Fruit fly (Drosophila melanogaster): ENCODE results near the gene CG15317.

CG15317 gene

dm6 chrX:9600083-9600817 lies 43.9 kb upstream of the CG15317 start (continued):
- no peak for TF ChIP-seq pfk (GFP tag; optimal IDR thresholded peaks at IDR 0.05)
- TF ChIP-seq stwl (tag; optimal IDR thresholded peaks at IDR 0.05), result no peak
- TF ChIP-seq CG9215 (GFP tag; IDR thresholded peaks at IDR 0.05), result peak; percentile 63
- TF ChIP-seq da (GFP tag; optimal IDR thresholded peaks at IDR 0.05), result peak; percentile 52
- peak; percentile 53 for TF ChIP-seq CG1603 (tag; optimal IDR thresholded peaks at IDR 0.05)
- TF ChIP-seq bbx (GFP tag; IDR thresholded peaks at IDR 0.05; ENCODE audit: partially characterized antibody), result no peak
- peak; percentile 97 for TF ChIP-seq Ets65A (GFP tag)
- peak; percentile 60 for TF ChIP-seq CG34376 (GFP tag; optimal IDR thresholded peaks at IDR 0.05)
- peak; percentile 67 for TF ChIP-seq repo (GFP tag; optimal IDR thresholded peaks at IDR 0.05)
- TF ChIP-seq Hey (tag; optimal IDR thresholded peaks at IDR 0.05), result peak; percentile 36
- TF ChIP-seq CG8388 (GFP tag; optimal IDR thresholded peaks at IDR 0.05), result peak; percentile 66
- TF ChIP-seq GATAe (GFP tag; conservative IDR thresholded peaks at IDR 0.05), result no peak
- TF ChIP-seq Dbx (GFP tag; IDR thresholded peaks at IDR 0.05), result peak; percentile 72; the same call in 2 of the 3 replicates
- no peak for TF ChIP-seq Sox100B (GFP tag; optimal IDR thresholded peaks at IDR 0.05)
- 0 out of 2 replicates have a peak, but pooled peaks have one; percentile 11 for TF ChIP-seq Doc2 (GFP tag; IDR thresholded peaks at IDR 0.05)
- TF ChIP-seq CG3163 (GFP tag; optimal IDR thresholded peaks at IDR 0.05), result peak; percentile 58
- TF ChIP-seq CG10462 (GFP tag; optimal IDR thresholded peaks at IDR 0.05), result peak; percentile 50
- no peak for TF ChIP-seq CG15073 (GFP tag; optimal IDR thresholded peaks at IDR 0.05)
- TF ChIP-seq B-H2 (GFP tag; optimal IDR thresholded peaks at IDR 0.05), result no peak
- no peak for TF ChIP-seq CG7271 (tag; optimal IDR thresholded peaks at IDR 0.05)
- peak; percentile 32 for TF ChIP-seq Lhr (GFP tag; optimal IDR thresholded peaks at IDR 0.05)
- peak; percentile 38 for TF ChIP-seq NC2α (GFP tag; optimal IDR thresholded peaks at IDR 0.05)
- peak; percentile 59 for TF ChIP-seq Fer3 (tag; optimal IDR thresholded peaks at IDR 0.05)
- TF ChIP-seq CG4820 (GFP tag; optimal IDR thresholded peaks at IDR 0.05), result peak; percentile 81
- peak; percentile 69 for TF ChIP-seq tgo (GFP tag; IDR thresholded peaks at IDR 0.05)
- TF ChIP-seq gcm2 (GFP tag; optimal IDR thresholded peaks at IDR 0.05), result no peak
- peak; percentile 52; the same call in 1 of the 2 replicates for TF ChIP-seq seq (GFP tag; IDR thresholded peaks at IDR 0.05)
- TF ChIP-seq dimm (GFP tag; IDR thresholded peaks at IDR 0.05), result 0 out of 2 replicates have a peak, but pooled peaks have one; percentile 24
- no peak for TF ChIP-seq zen2 (GFP tag; IDR thresholded peaks at IDR 0.05; ENCODE audit: partially characterized antibody)
- TF ChIP-seq fd96Cb (tag; optimal IDR thresholded peaks at IDR 0.05), result peak; percentile 64
- peak; percentile 77 for TF ChIP-seq phol (tag; optimal IDR thresholded peaks at IDR 0.05)
- peak; percentile 57 for TF ChIP-seq CG1647 (GFP tag; optimal IDR thresholded peaks at IDR 0.05)
- TF ChIP-seq HLHmδ (GFP tag; optimal IDR thresholded peaks at IDR 0.05), result no peak
- no peak for TF ChIP-seq CG1832 (GFP tag; optimal IDR thresholded peaks at IDR 0.05)
- peak; percentile 86 for TF ChIP-seq Fer1 (GFP tag; optimal IDR thresholded peaks at IDR 0.05)
- TF ChIP-seq dm (GFP tag; optimal IDR thresholded peaks at IDR 0.05), result peak; percentile 51
- TF ChIP-seq CG16815 (GFP tag; optimal IDR thresholded peaks at IDR 0.05), result peak; percentile 56
- peak; percentile 45; the same call in 1 of the 3 replicates for TF ChIP-seq Optix (GFP tag; IDR thresholded peaks at IDR 0.05)
- peak; percentile 44 for TF ChIP-seq sob (GFP tag; IDR thresholded peaks at IDR 0.05)
- TF ChIP-seq Dip2 (GFP tag; IDR thresholded peaks at IDR 0.05), result 0 out of 2 replicates have a peak, but pooled peaks have one; percentile 6
- TF ChIP-seq HHEX (GFP tag; optimal IDR thresholded peaks at IDR 0.05), result peak; percentile 74
- TF ChIP-seq CG6813 (GFP tag; optimal IDR thresholded peaks at IDR 0.05), result peak; percentile 53
- no peak for TF ChIP-seq jing (GFP tag; optimal IDR thresholded peaks at IDR 0.05)
- no peak for TF ChIP-seq Scr (GFP tag; IDR thresholded peaks at IDR 0.05; ENCODE audit: partially characterized antibody)
- TF ChIP-seq CG43689 (GFP tag; IDR thresholded peaks at IDR 0.05), result 0 out of 2 replicates have a peak, but pooled peaks have one; percentile 17
- TF ChIP-seq CG12942 (GFP tag; optimal IDR thresholded peaks at IDR 0.05), result peak; percentile 39
- peak; percentile 32 for TF ChIP-seq abd-A (tag; optimal IDR thresholded peaks at IDR 0.05)
- TF ChIP-seq ab (GFP tag; optimal IDR thresholded peaks at IDR 0.05), result no peak
- no peak for TF ChIP-seq inv (GFP tag; IDR thresholded peaks at IDR 0.05; ENCODE audit: partially characterized antibody)

Measured in whole organism, embryonic.